Fruit fly (Drosophila melanogaster) whole organism, embryonic: ENCODE results near the gene tst.
A peak's percentile ranks its signal among the peaks of the same experiment; 100 is the strongest.

Experiments used
- BtbVII ChIP-seq: fragments of 200-800 bp; sonication (Bioruptor generic); optimal IDR thresholded peaks from 3 replicates; lab custom pipeline; 2017; ENCODE audit warnings: missing biosample characterization, mild to moderate bottlenecking, missing genetic modification characterization
- Bteb2 ChIP-seq: fragments of 200-800 bp; sonication (Bioruptor generic); optimal IDR thresholded peaks from 2 replicates; lab custom pipeline; 2016; ENCODE audit warnings: missing biosample characterization, missing genetic modification characterization
- CG10274 ChIP-seq: fragments of 200-800 bp; sonication (Bioruptor generic); optimal IDR thresholded peaks from 3 replicates; lab custom pipeline; 2017; ENCODE audit warnings: missing biosample characterization, mild to moderate bottlenecking, missing genetic modification characterization
- CG12236 ChIP-seq: fragments of 200-800 bp; sonication (Bioruptor generic); optimal IDR thresholded peaks from 2 replicates; lab custom pipeline; 2016; ENCODE audit warnings: missing biosample characterization, missing genetic modification characterization
- CG12744 ChIP-seq: fragments of 200-800 bp; sonication (Bioruptor generic); optimal IDR thresholded peaks from 2 replicates; lab custom pipeline; 2016; ENCODE audit warnings: missing biosample characterization, missing genetic modification characterization
- CG13296 ChIP-seq: fragments of 200-800 bp; sonication (Bioruptor generic); optimal IDR thresholded peaks from 3 replicates; lab custom pipeline; 2018; ENCODE audit warnings: missing biosample characterization, mild to moderate bottlenecking, missing genetic modification characterization
- CG15479 ChIP-seq: fragments of 200-800 bp; sonication (Bioruptor generic); optimal IDR thresholded peaks from 3 replicates; lab custom pipeline; 2019; ENCODE audit warnings: missing biosample characterization, mild to moderate bottlenecking, missing genetic modification characterization, moderate library complexity
- CG17802 ChIP-seq: fragments of 200-800 bp; sonication (Bioruptor generic); optimal IDR thresholded peaks from 2 replicates; lab custom pipeline; 2018; ENCODE audit warnings: missing biosample characterization, mild to moderate bottlenecking, missing genetic modification characterization, moderate library complexity
- CG1792 ChIP-seq: fragments of 200-800 bp; sonication (Bioruptor generic); optimal IDR thresholded peaks from 2 replicates; lab custom pipeline; 2016; ENCODE audit warnings: missing biosample characterization, missing genetic modification characterization
- CG4360 ChIP-seq: fragments of 200-800 bp; sonication (Bioruptor generic); IDR thresholded peaks from 2 replicates; pipeline ENCODE4 v1.3.6; 2022; ENCODE audit warnings: missing biosample characterization, missing genetic modification characterization
- CG4424 ChIP-seq: fragments of 200-800 bp; sonication (Bioruptor generic); optimal IDR thresholded peaks from 3 replicates; lab custom pipeline; 2016; ENCODE audit warnings: missing biosample characterization, missing genetic modification characterization
- CG6854 ChIP-seq: fragments of 200-800 bp; sonication (Bioruptor generic); optimal IDR thresholded peaks from 3 replicates; lab custom pipeline; 2017; ENCODE audit warnings: missing biosample characterization, mild to moderate bottlenecking, missing genetic modification characterization
- CG7556 ChIP-seq: fragments of 200-800 bp; sonication (Bioruptor generic); optimal IDR thresholded peaks from 2 replicates; lab custom pipeline; 2017; ENCODE audit warnings: missing biosample characterization, mild to moderate bottlenecking, missing genetic modification characterization
- CG7928 ChIP-seq: fragments of 200-800 bp; sonication (Bioruptor generic); optimal IDR thresholded peaks from 2 replicates; lab custom pipeline; 2017; ENCODE audit warnings: missing biosample characterization, mild to moderate bottlenecking, missing genetic modification characterization
- CG8388 ChIP-seq: fragments of 200-800 bp; sonication (Bioruptor generic); optimal IDR thresholded peaks from 2 replicates; lab custom pipeline; 2019; ENCODE audit warnings: missing biosample characterization, mild to moderate bottlenecking, missing genetic modification characterization, moderate library complexity
- CG9215 ChIP-seq: fragments of 200-800 bp; sonication (Bioruptor generic); IDR thresholded peaks from 2 replicates; pipeline ENCODE4 v1.3.6; 2022; ENCODE audit warnings: missing biosample characterization, missing genetic modification characterization
- CoRest ChIP-seq: fragments of 200-800 bp; sonication (Bioruptor generic); optimal IDR thresholded peaks from 3 replicates; lab custom pipeline; 2018; ENCODE audit warnings: missing biosample characterization, mild to moderate bottlenecking, missing genetic modification characterization, moderate library complexity
- Deaf1 ChIP-seq: fragments of 200-800 bp; optimal IDR thresholded peaks from 3 replicates; lab custom pipeline; 2019; ENCODE audit warnings: missing biosample characterization, mild to moderate bottlenecking, missing genetic modification characterization, moderate library complexity
- Dp ChIP-seq: fragments of 200-800 bp; sonication (Bioruptor generic); optimal IDR thresholded peaks from 2 replicates; lab custom pipeline; 2018; ENCODE audit warnings: missing biosample characterization, mild to moderate bottlenecking, missing genetic modification characterization, moderate library complexity
- Ets65A ChIP-seq: fragments of 200-800 bp; sonication (Bioruptor generic); peaks from one replicate; lab custom pipeline; 2016; ENCODE audit warnings: missing biosample characterization, missing genetic modification characterization
- H15 ChIP-seq: fragments of 200-800 bp; sonication (Bioruptor generic); IDR thresholded peaks from 3 replicates; pipeline ENCODE4 v1.3.6; 2022; ENCODE audit warnings: missing biosample characterization, missing genetic modification characterization
- H2.0 ChIP-seq: fragments of 200-800 bp; sonication (Bioruptor generic); IDR thresholded peaks from 2 replicates; pipeline ENCODE4 v1.3.6; 2022; ENCODE audit warnings: missing biosample characterization, missing genetic modification characterization
- Mes4 ChIP-seq: fragments of 200-800 bp; sonication (Bioruptor generic); optimal IDR thresholded peaks from 2 replicates; lab custom pipeline; 2016; ENCODE audit warnings: missing biosample characterization, missing genetic modification characterization
- Oaz ChIP-seq: fragments of 200-800 bp; sonication (Bioruptor generic); IDR thresholded peaks from 2 replicates; pipeline ENCODE4 v1.3.6; 2022; ENCODE audit warnings: missing biosample characterization, missing genetic modification characterization
- Optix ChIP-seq: fragments of 200-800 bp; sonication (Bioruptor generic); IDR thresholded peaks from 3 replicates; pipeline ENCODE4 v1.3.6; 2022; ENCODE audit warnings: missing biosample characterization, missing genetic modification characterization
- Side ChIP-seq: fragments of 200-800 bp; sonication (Bioruptor generic); optimal IDR thresholded peaks from 2 replicates; lab custom pipeline; 2016; ENCODE audit warnings: missing biosample characterization, missing genetic modification characterization
- Spps ChIP-seq: fragments of 200-800 bp; sonication (Bioruptor generic); optimal IDR thresholded peaks from 2 replicates; lab custom pipeline; 2018; ENCODE audit warnings: missing biosample characterization, mild to moderate bottlenecking, missing genetic modification characterization
- ase ChIP-seq: fragments of 200-800 bp; sonication (Bioruptor generic); IDR thresholded peaks from 3 replicates; pipeline ENCODE4 v1.3.6; 2022; ENCODE audit warnings: missing biosample characterization, missing genetic modification characterization
- bbx ChIP-seq: fragments of 200-800 bp; sonication (Bioruptor generic); IDR thresholded peaks from 2 replicates; pipeline ENCODE4 v1.3.6; 2022; ENCODE audit warnings: missing biosample characterization, missing genetic modification characterization; ENCODE audit not compliant: partially characterized antibody
- btn ChIP-seq: fragments of 200-800 bp; sonication (Bioruptor generic); optimal IDR thresholded peaks from 2 replicates; lab custom pipeline; 2016; ENCODE audit warnings: missing biosample characterization, missing genetic modification characterization
- chm ChIP-seq: fragments of 200-800 bp; sonication (Bioruptor generic); IDR thresholded peaks from 2 replicates; pipeline ENCODE4 v1.3.6; 2022; ENCODE audit warnings: missing biosample characterization, missing genetic modification characterization
- crol ChIP-seq: fragments of 200-800 bp; sonication (Bioruptor generic); IDR thresholded peaks from 2 replicates; pipeline ENCODE4 v1.3.6; 2022; ENCODE audit warnings: missing biosample characterization, missing genetic modification characterization
- danr ChIP-seq: fragments of 200-800 bp; sonication (Bioruptor generic); IDR thresholded peaks from 2 replicates; pipeline ENCODE4 v1.3.6; 2022; ENCODE audit warnings: missing biosample characterization, missing genetic modification characterization
- disco-r ChIP-seq: fragments of 200-800 bp; sonication (Bioruptor generic); optimal IDR thresholded peaks from 2 replicates; lab custom pipeline; 2016; ENCODE audit warnings: missing biosample characterization, missing genetic modification characterization
- dpn ChIP-seq, 2 experiments: fragments of 200-800 bp; sonication (Bioruptor generic); optimal IDR thresholded peaks; 3 replicates each; lab custom pipeline; 2016; ENCODE audit warnings: missing biosample characterization in 2 of 2, missing genetic modification characterization in 2 of 2
- gsb-n ChIP-seq: fragments of 200-800 bp; sonication (Bioruptor generic); optimal IDR thresholded peaks from 3 replicates; lab custom pipeline; 2018; ENCODE audit warnings: missing biosample characterization, mild to moderate bottlenecking, missing genetic modification characterization
- ham ChIP-seq: fragments of 200-800 bp; sonication (Bioruptor generic); IDR thresholded peaks from 2 replicates; pipeline ENCODE4 v1.3.6; 2022; ENCODE audit warnings: missing biosample characterization, missing genetic modification characterization
- inv ChIP-seq: fragments of 200-800 bp; sonication (Bioruptor generic); IDR thresholded peaks from 2 replicates; pipeline ENCODE4 v1.3.6; 2022; ENCODE audit warnings: missing biosample characterization, missing genetic modification characterization; ENCODE audit not compliant: partially characterized antibody
- mirr ChIP-seq: fragments of 200-800 bp; sonication (Bioruptor generic); optimal IDR thresholded peaks from 3 replicates; lab custom pipeline; 2018; ENCODE audit warnings: missing biosample characterization, mild to moderate bottlenecking, missing genetic modification characterization
- peb ChIP-seq: fragments of 200-800 bp; sonication (Bioruptor generic); IDR thresholded peaks from 2 replicates; pipeline ENCODE4 v1.3.6; 2022; ENCODE audit warnings: missing biosample characterization, missing genetic modification characterization
- pfk ChIP-seq: fragments of 200-800 bp; sonication (Bioruptor generic); optimal IDR thresholded peaks from 2 replicates; lab custom pipeline; 2018; ENCODE audit warnings: missing biosample characterization, mild to moderate bottlenecking, missing genetic modification characterization, moderate library complexity
- shn ChIP-seq: fragments of 200-800 bp; sonication (Bioruptor generic); optimal IDR thresholded peaks from 3 replicates; lab custom pipeline; 2016; ENCODE audit warnings: missing biosample characterization, missing genetic modification characterization
- slbo ChIP-seq: fragments of 200-800 bp; sonication (Bioruptor generic); IDR thresholded peaks from 2 replicates; pipeline ENCODE4 v1.3.6; 2022; ENCODE audit warnings: missing biosample characterization, missing genetic modification characterization
- slp2 ChIP-seq: fragments of 200-800 bp; sonication (Bioruptor generic); optimal IDR thresholded peaks from 2 replicates; lab custom pipeline; 2016; ENCODE audit warnings: missing biosample characterization, missing genetic modification characterization
- so ChIP-seq: fragments of 200-800 bp; sonication (Bioruptor generic); IDR thresholded peaks from 3 replicates; pipeline ENCODE4 v1.3.6; 2022; ENCODE audit warnings: missing biosample characterization, missing genetic modification characterization
- sr ChIP-seq: fragments of 200-800 bp; sonication (Bioruptor generic); IDR thresholded peaks from 3 replicates; pipeline ENCODE4 v1.3.6; 2022; ENCODE audit warnings: missing biosample characterization, missing genetic modification characterization
- ssp ChIP-seq: fragments of 200-800 bp; sonication (Bioruptor generic); IDR thresholded peaks from 2 replicates; pipeline ENCODE4 v1.3.6; 2022; ENCODE audit warnings: missing biosample characterization, missing genetic modification characterization
- tll ChIP-seq, 2 experiments: fragments of 200-800 bp in 1 of 2; fragments of >200 bp in 1 of 2; sonication (Bioruptor generic) in 1 of 2; optimal IDR thresholded peaks; 2 replicates each; lab custom pipeline; 2017 to 2019; ENCODE audit warnings: missing biosample characterization in 2 of 2, missing genetic modification characterization in 2 of 2, mild to moderate bottlenecking in 1 of 2, moderate library complexity in 1 of 2
- trh ChIP-seq: fragments of 200-800 bp; sonication (Bioruptor generic); optimal IDR thresholded peaks from 2 replicates; lab custom pipeline; 2016; ENCODE audit warnings: missing biosample characterization, missing genetic modification characterization
- zen ChIP-seq: fragments of 200-800 bp; sonication (Bioruptor generic); optimal IDR thresholded peaks from 3 replicates; lab custom pipeline; 2018; ENCODE audit warnings: missing biosample characterization, mild to moderate bottlenecking, missing genetic modification characterization, moderate library complexity

Gene tst

DNA sequence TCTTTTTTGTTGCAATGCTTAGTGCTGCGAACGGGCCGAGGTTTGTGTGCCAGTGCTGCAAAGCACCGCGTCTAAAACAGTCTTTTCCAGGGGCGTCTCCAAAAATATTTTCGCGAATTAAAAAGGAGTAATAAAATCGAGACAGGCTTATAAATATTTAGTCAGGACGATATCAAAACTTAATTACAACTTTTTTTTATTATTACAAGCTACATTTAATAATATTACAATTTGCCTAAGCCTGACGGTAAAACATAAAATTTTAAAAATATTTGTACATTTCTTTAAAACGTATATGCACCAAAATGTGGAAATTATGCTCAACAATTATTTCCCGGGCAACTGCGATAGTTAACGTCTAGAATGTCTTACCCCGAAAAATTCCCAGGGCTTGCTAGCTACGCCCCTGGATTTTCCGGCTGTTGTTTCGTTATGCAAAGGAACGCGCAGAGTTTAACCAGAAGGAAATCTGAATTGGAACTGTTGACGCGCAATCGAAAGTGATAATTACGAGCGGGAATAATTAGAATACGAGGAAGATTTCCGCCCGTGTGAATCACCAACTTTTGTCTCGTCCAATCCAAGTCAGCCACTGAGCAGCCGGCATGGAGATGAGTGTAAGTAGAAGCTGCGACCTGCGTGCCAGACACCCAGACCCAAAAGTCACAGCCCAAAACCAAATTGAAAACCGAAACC, 14.6 kb downstream of the tst start, which contains the start of the genes PTPMT1 and Hrd3 (continued):
- TF ChIP-seq CG4424 (GFP tag; lab: Kevin White, UChicago) (peak; percentile 99), slp2 (GFP tag; lab: Kevin White, UChicago) (peak; percentile 97), CG13296 (GFP tag; lab: Kevin White, UChicago) (peak; percentile 99), CG9215 (GFP tag; lab: Robert Waterston, UW) (peak; percentile 98), Ets65A (GFP tag; lab: Kevin White, UChicago) (peak; percentile 100), peb (peak; percentile 93), BtbVII (GFP tag; lab: Kevin White, UChicago) (peak; percentile 98), H15 (GFP tag; lab: Robert Waterston, UW) (peak; percentile 92), CG8388 (GFP tag; lab: Kevin White, UChicago) (peak; percentile 97), CG6854 (GFP tag; lab: Kevin White, UChicago) (peak; percentile 97), chm (GFP tag; lab: Robert Waterston, UW) (peak; percentile 91), CG4360 (GFP tag; lab: Robert Waterston, UW) (peak; percentile 65), ssp (GFP tag; lab: Robert Waterston, UW) (peak; percentile 90), Mes4 (GFP tag; lab: Kevin White, UChicago) (peak; percentile 96), btn (peak; percentile 91), shn (GFP tag; lab: Kevin White, UChicago) (peak; percentile 97), H2.0 (peak; percentile 89), trh (peak; percentile 97), tll (GFP tag; optimal IDR thresholded peaks at IDR 0.05; lab: Kevin White, UChicago) (peak; percentile 73 to 75), mirr (GFP tag; lab: Kevin White, UChicago) (peak; percentile 91), so (GFP tag; lab: Robert Waterston, UW) (peak; percentile 95), disco-r (GFP tag; lab: Kevin White, UChicago) (peak; percentile 93), bbx (peak; percentile 48; the same call in 1 of the 2 replicates), CG7928 (GFP tag; lab: Kevin White, UChicago) (peak; percentile 82), Side (GFP tag; lab: Kevin White, UChicago) (peak; percentile 96), Optix (GFP tag; lab: Robert Waterston, UW) (peak; percentile 91), CG12744 (GFP tag; lab: Kevin White, UChicago) (peak; percentile 97), Oaz (peak; percentile 92), CG7556 (GFP tag; lab: Kevin White, UChicago) (peak; percentile 99), danr (GFP tag; lab: Robert Waterston, UW) (peak; percentile 93), CG1792 (GFP tag; lab: Kevin White, UChicago) (peak; percentile 94), Deaf1 (tag; lab: Kevin White, UChicago) (peak; percentile 86), CG15479 (peak; percentile 88), zen (peak; percentile 98), slbo (GFP tag; lab: Robert Waterston, UW) (peak; percentile 98), dpn (GFP tag; optimal IDR thresholded peaks at IDR 0.05; lab: Kevin White, UChicago) (peak; percentile 98 to 99), Bteb2 (GFP tag; lab: Kevin White, UChicago) (peak; percentile 98), CG12236 (GFP tag; lab: Kevin White, UChicago) (peak; percentile 94), ham (peak; percentile 87), CG10274 (GFP tag; lab: Kevin White, UChicago) (peak; percentile 94), crol (GFP tag; lab: Robert Waterston, UW) (peak; percentile 63; the same call in 1 of the 2 replicates), pfk (GFP tag; lab: Kevin White, UChicago) (peak; percentile 64), ase (GFP tag; lab: Robert Waterston, UW) (peak; percentile 88), CG17802 (tag; lab: Kevin White, UChicago) (peak; percentile 83), Spps (peak; percentile 96), Dp (GFP tag; lab: Kevin White, UChicago) (peak; percentile 36), gsb-n (tag; lab: Kevin White, UChicago) (peak; percentile 97), inv (GFP tag; lab: Robert Waterston, UW) (0 out of 2 replicates have a peak, but pooled peaks have one; percentile 9), CoRest (peak; percentile 100), sr (no peak; the same call in 2 of the 3 replicates)
